Fruit fly (Drosophila melanogaster) whole organism, embryonic: ENCODE results near the gene CG34453.

ENCODE experiments used
- Atf6 ChIP-seq: fragments of 200-800 bp; sonication (Bioruptor generic); IDR thresholded peaks from 2 replicates; pipeline ENCODE4 v1.3.6; 2022; ENCODE audit warnings: missing biosample characterization, missing genetic modification characterization
- Awh ChIP-seq: fragments of 200-800 bp; sonication (Bioruptor generic); IDR thresholded peaks from 2 replicates; pipeline ENCODE4, ENCODE4 v1.3.6; 2022; ENCODE audit warnings: missing biosample characterization, missing genetic modification characterization
- CG10267 ChIP-seq: fragments of 200-800 bp; sonication (Bioruptor generic); optimal IDR thresholded peaks from 2 replicates; lab custom pipeline; 2018; ENCODE audit warnings: missing biosample characterization, mild to moderate bottlenecking, missing genetic modification characterization, moderate library complexity
- CG10654 ChIP-seq: fragments of 200-800 bp; sonication (Bioruptor generic); optimal IDR thresholded peaks from 2 replicates; lab custom pipeline; 2016; ENCODE audit warnings: missing biosample characterization, missing genetic modification characterization
- CG15073 ChIP-seq: fragments of 200-800 bp; sonication (Bioruptor generic); optimal IDR thresholded peaks from 2 replicates; lab custom pipeline; 2016; ENCODE audit warnings: missing biosample characterization, missing genetic modification characterization
- CG17802 ChIP-seq: fragments of 200-800 bp; sonication (Bioruptor generic); optimal IDR thresholded peaks from 2 replicates; lab custom pipeline; 2018; ENCODE audit warnings: missing biosample characterization, mild to moderate bottlenecking, missing genetic modification characterization, moderate library complexity
- CG18476 ChIP-seq: fragments of 200-800 bp; sonication (Bioruptor generic); optimal IDR thresholded peaks from 2 replicates; lab custom pipeline; 2016; ENCODE audit warnings: missing biosample characterization, mild to moderate bottlenecking, missing genetic modification characterization
- CG2129 ChIP-seq: fragments of 200-800 bp; sonication (Bioruptor generic); IDR thresholded peaks from 2 replicates; pipeline ENCODE4 v1.3.6; 2022; ENCODE audit warnings: missing biosample characterization, missing genetic modification characterization; ENCODE audit not compliant: partially characterized antibody
- CG30403 ChIP-seq: fragments of 200-800 bp; sonication (Bioruptor generic); optimal IDR thresholded peaks from 3 replicates; lab custom pipeline; 2016; ENCODE audit warnings: missing biosample characterization, missing genetic modification characterization
- CG31224 ChIP-seq: fragments of 200-800 bp; sonication (Bioruptor generic); IDR thresholded peaks from 2 replicates; pipeline ENCODE4 v1.3.6; 2022; ENCODE audit warnings: missing biosample characterization, missing genetic modification characterization
- CG4854 ChIP-seq: fragments of 200-800 bp; sonication (Bioruptor generic); optimal IDR thresholded peaks from 2 replicates; lab custom pipeline; 2016; ENCODE audit warnings: missing biosample characterization, missing genetic modification characterization, inconsistent platforms
- CG6813 ChIP-seq: fragments of 200-800 bp; sonication (Bioruptor generic); optimal IDR thresholded peaks from 2 replicates; lab custom pipeline; 2017; ENCODE audit warnings: missing biosample characterization, missing genetic modification characterization, mild to moderate bottlenecking, moderate library complexity, missing genetic modification reagents
- CG7271 ChIP-seq: fragments of 200-800 bp; sonication (Bioruptor generic); optimal IDR thresholded peaks from 2 replicates; lab custom pipeline; 2018; ENCODE audit warnings: missing biosample characterization, mild to moderate bottlenecking, missing genetic modification characterization, moderate library complexity
- CG7357 ChIP-seq: fragments of 200-800 bp; sonication (Bioruptor generic); IDR thresholded peaks from 3 replicates; pipeline ENCODE4 v1.3.6; 2022; ENCODE audit warnings: missing biosample characterization, missing genetic modification characterization
- CG8089 ChIP-seq: fragments of 200-800 bp; sonication (Bioruptor generic); optimal IDR thresholded peaks from 3 replicates; lab custom pipeline; 2016; ENCODE audit warnings: missing biosample characterization, missing genetic modification characterization
- CG8359 ChIP-seq: fragments of 200-800 bp; sonication (Bioruptor generic); optimal IDR thresholded peaks from 2 replicates; lab custom pipeline; 2017; ENCODE audit warnings: missing biosample characterization, mild to moderate bottlenecking, missing genetic modification characterization, borderline replicate concordance
- Dip3 ChIP-seq: fragments of 200-800 bp; sonication (Bioruptor generic); optimal IDR thresholded peaks from 3 replicates; lab custom pipeline; 2016; ENCODE audit warnings: missing biosample characterization, missing genetic modification characterization
- Dll ChIP-seq: fragments of 200-800 bp; sonication (Bioruptor generic); IDR thresholded peaks from 4 replicates; pipeline ENCODE4 v1.3.6; 2022; ENCODE audit warnings: missing biosample characterization, missing genetic modification characterization; ENCODE audit not compliant: partially characterized antibody
- Dp ChIP-seq: fragments of 200-800 bp; sonication (Bioruptor generic); optimal IDR thresholded peaks from 2 replicates; lab custom pipeline; 2018; ENCODE audit warnings: missing biosample characterization, mild to moderate bottlenecking, missing genetic modification characterization, moderate library complexity
- Ets65A ChIP-seq: fragments of 200-800 bp; sonication (Bioruptor generic); peaks from one replicate; lab custom pipeline; 2016; ENCODE audit warnings: missing biosample characterization, missing genetic modification characterization
- Hr39 ChIP-seq: fragments of >200 bp; optimal IDR thresholded peaks from 2 replicates; lab custom pipeline; 2017
- Hr51 ChIP-seq, 2 experiments: fragments of 200-800 bp; sonication (Bioruptor generic); optimal IDR thresholded peaks; 2 replicates in 1 of 2; 3 replicates in 1 of 2; lab custom pipeline; 2016 to 2018; ENCODE audit warnings: missing biosample characterization in 2 of 2, missing genetic modification characterization in 2 of 2, mild to moderate bottlenecking in 1 of 2, moderate library complexity in 1 of 2
- Hsf ChIP-seq: fragments of 200-800 bp; sonication (Bioruptor generic); optimal IDR thresholded peaks from 3 replicates; lab custom pipeline; 2016; ENCODE audit warnings: missing biosample characterization, missing genetic modification characterization
- Med ChIP-seq: fragments of 200-800 bp; sonication (Bioruptor generic); peaks from one replicate; lab custom pipeline; 2016; ENCODE audit warnings: missing biosample characterization, missing genetic modification characterization, mild to moderate bottlenecking, inconsistent platforms, moderate library complexity
- PHDP ChIP-seq: fragments of 200-800 bp; sonication (Bioruptor generic); optimal IDR thresholded peaks from 3 replicates; lab custom pipeline; 2018; ENCODE audit warnings: missing biosample characterization, mild to moderate bottlenecking, missing genetic modification characterization, moderate library complexity
- Ssrp ChIP-seq: fragments of 200-800 bp; sonication (Bioruptor generic); optimal IDR thresholded peaks from 2 replicates; lab custom pipeline; 2018; ENCODE audit warnings: missing biosample characterization, mild to moderate bottlenecking, missing genetic modification characterization, moderate library complexity
- Taf1 ChIP-seq: fragments of 200-800 bp; sonication (Bioruptor generic); IDR thresholded peaks from 2 replicates; pipeline ENCODE4 v1.3.6; 2022; ENCODE audit warnings: missing biosample characterization, missing genetic modification characterization
- Trl ChIP-seq, 3 experiments: fragments of >200 bp in 2 of 3; fragments of 200-800 bp in 1 of 3; sonication (Bioruptor generic) in 1 of 3; optimal IDR thresholded peaks; 2 replicates in 1 of 3; 3 replicates in 2 of 3; lab custom pipeline; 2016 to 2017; ENCODE audit warnings: missing biosample characterization in 1 of 3, missing genetic modification characterization in 1 of 3
- az2 ChIP-seq: fragments of 200-800 bp; sonication (Bioruptor generic); optimal IDR thresholded peaks from 3 replicates; lab custom pipeline; 2016; ENCODE audit warnings: missing biosample characterization, missing genetic modification characterization
- dpn ChIP-seq, 2 experiments: fragments of 200-800 bp; sonication (Bioruptor generic); optimal IDR thresholded peaks; 3 replicates each; lab custom pipeline; 2016; ENCODE audit warnings: missing biosample characterization in 2 of 2, missing genetic modification characterization in 2 of 2
- dysf ChIP-seq: fragments of 200-800 bp; sonication (Bioruptor generic); IDR thresholded peaks from 3 replicates; pipeline ENCODE4 v1.3.6; 2022; ENCODE audit warnings: missing biosample characterization, missing genetic modification characterization
- gfzf ChIP-seq: fragments of 200-800 bp; sonication (Bioruptor generic); optimal IDR thresholded peaks from 2 replicates; lab custom pipeline; 2016; ENCODE audit warnings: missing biosample characterization, mild to moderate bottlenecking, missing genetic modification characterization, moderate library complexity
- lola ChIP-seq, 3 experiments: fragments of >200 bp in 2 of 3; fragments of 200-800 bp in 1 of 3; sonication (Bioruptor generic) in 1 of 3; optimal IDR thresholded peaks; 2 replicates each; lab custom pipeline; 2017 to 2019; ENCODE audit warnings: missing biosample characterization in 3 of 3, missing genetic modification characterization in 3 of 3, mild to moderate bottlenecking in 1 of 3, moderate library complexity in 1 of 3
- mam ChIP-seq: fragments of 200-800 bp; sonication (Bioruptor generic); optimal IDR thresholded peaks from 3 replicates; lab custom pipeline; 2016; ENCODE audit warnings: missing biosample characterization, missing genetic modification characterization
- nau ChIP-seq: fragments of 200-800 bp; sonication (Bioruptor generic); optimal IDR thresholded peaks from 3 replicates; lab custom pipeline; 2017; ENCODE audit warnings: missing biosample characterization, mild to moderate bottlenecking, missing genetic modification characterization, missing genetic modification reagents
- pho ChIP-seq: fragments of 200-800 bp; sonication (Bioruptor generic); optimal IDR thresholded peaks from 2 replicates; lab custom pipeline; 2016; ENCODE audit warnings: missing biosample characterization, missing genetic modification characterization
- phol ChIP-seq: fragments of 200-800 bp; sonication (Bioruptor generic); optimal IDR thresholded peaks from 3 replicates; lab custom pipeline; 2018; ENCODE audit warnings: missing biosample characterization, mild to moderate bottlenecking, missing genetic modification characterization, moderate library complexity
- psq ChIP-seq: fragments of 200-800 bp; sonication (Bioruptor generic); optimal IDR thresholded peaks from 2 replicates; lab custom pipeline; 2017; ENCODE audit warnings: missing biosample characterization, missing genetic modification characterization
- shn ChIP-seq: fragments of 200-800 bp; sonication (Bioruptor generic); optimal IDR thresholded peaks from 3 replicates; lab custom pipeline; 2016; ENCODE audit warnings: missing biosample characterization, missing genetic modification characterization
- slou ChIP-seq: fragments of 200-800 bp; sonication (Bioruptor generic); optimal IDR thresholded peaks from 3 replicates; lab custom pipeline; 2016; ENCODE audit warnings: missing biosample characterization, missing genetic modification characterization
- slp2 ChIP-seq: fragments of 200-800 bp; sonication (Bioruptor generic); optimal IDR thresholded peaks from 2 replicates; lab custom pipeline; 2016; ENCODE audit warnings: missing biosample characterization, missing genetic modification characterization
- stwl ChIP-seq: fragments of 200-800 bp; sonication (Bioruptor generic); optimal IDR thresholded peaks from 3 replicates; lab custom pipeline; 2018; ENCODE audit warnings: missing biosample characterization, mild to moderate bottlenecking, missing genetic modification characterization, moderate library complexity
- sug ChIP-seq: fragments of 200-800 bp; optimal IDR thresholded peaks from 2 replicates; lab custom pipeline; 2019; ENCODE audit warnings: missing biosample characterization, mild to moderate bottlenecking, missing genetic modification characterization, moderate library complexity
- toy ChIP-seq: fragments of 200-800 bp; sonication (Bioruptor generic); IDR thresholded peaks from 2 replicates; pipeline ENCODE4 v1.3.6; 2022; ENCODE audit warnings: missing biosample characterization, missing genetic modification characterization
- wdn ChIP-seq: fragments of 200-800 bp; sonication (Bioruptor generic); IDR thresholded peaks from 2 replicates; pipeline ENCODE4 v1.3.6; 2022; ENCODE audit warnings: missing biosample characterization, missing genetic modification characterization

CG34453 gene

dm6 chr3L:264378-265151 is 31.4 kb upstream of the CG34453 start, which contains the start of the genes Tudor-SN and mRpL17 (continued):
- TF ChIP-seq PHDP (tag; lab: Kevin White, UChicago) (no peak), dysf (GFP tag; lab: Robert Waterston, UW) (no peak), CG7357 (GFP tag; lab: Robert Waterston, UW) (no peak), Awh (GFP tag; lab: Robert Waterston, UW) (no peak), gfzf (no peak), CG8089 (GFP tag; lab: Kevin White, UChicago) (no peak), Hr39 (lab: Kevin White, UChicago) (no peak), CG4854 (GFP tag; lab: Kevin White, UChicago) (peak; percentile 12), CG15073 (no peak), slp2 (no peak), Trl (optimal IDR thresholded peaks at IDR 0.05; lab: Kevin White, UChicago) (no peak), Trl (GFP tag; optimal IDR thresholded peaks at IDR 0.05; lab: Kevin White, UChicago) (peak; percentile 14), CG30403 (GFP tag; lab: Kevin White, UChicago) (peak; percentile 69), nau (GFP tag; lab: Kevin White, UChicago) (no peak), Hr51 (GFP tag; optimal IDR thresholded peaks at IDR 0.05; lab: Kevin White, UChicago) (peak in 1 of 2 experiments; percentile 25), Atf6 (GFP tag; lab: Robert Waterston, UW) (0 out of 2 replicates have a peak, but pooled peaks have one; percentile 42), CG6813 (GFP tag; lab: Kevin White, UChicago) (no peak), CG18476 (no peak), Taf1 (GFP tag; lab: Robert Waterston, UW) (no peak), CG2129 (GFP tag; lab: Robert Waterston, UW) (peak; percentile 73), CG8359 (GFP tag; lab: Kevin White, UChicago) (no peak), wdn (GFP tag; lab: Robert Waterston, UW) (no peak), Med (GFP tag; lab: Kevin White, UChicago) (peak; percentile 62), shn (GFP tag; lab: Kevin White, UChicago) (no peak), Ets65A (GFP tag; lab: Kevin White, UChicago) (peak; percentile 83), toy (GFP tag; lab: Robert Waterston, UW) (no peak), CG31224 (GFP tag; lab: Robert Waterston, UW) (no peak), phol (peak; percentile 67), slou (GFP tag; lab: Kevin White, UChicago) (peak; percentile 9), Dip3 (GFP tag; lab: Kevin White, UChicago) (peak; percentile 39), CG10267 (tag; lab: Kevin White, UChicago) (peak; percentile 74), az2 (GFP tag; lab: Kevin White, UChicago) (peak; percentile 11), sug (tag; lab: Kevin White, UChicago) (peak; percentile 41), Dp (peak; percentile 53), Dll (GFP tag; lab: Robert Waterston, UW) (peak; percentile 96), dpn (GFP tag; optimal IDR thresholded peaks at IDR 0.05; lab: Kevin White, UChicago) (peak; percentile 7 to 37), stwl (tag; lab: Kevin White, UChicago) (peak; percentile 27), lola (GFP tag; optimal IDR thresholded peaks at IDR 0.05; lab: Kevin White, UChicago) (peak in 1 of 3 experiments; percentile 55), mam (GFP tag; lab: Kevin White, UChicago) (peak; percentile 47), psq (peak; percentile 2), CG17802 (no peak), Hsf (GFP tag; lab: Kevin White, UChicago) (peak; percentile 16), CG10654 (GFP tag; lab: Kevin White, UChicago) (peak; percentile 15), pho (GFP tag; lab: Kevin White, UChicago) (no peak), Ssrp (tag; lab: Kevin White, UChicago) (peak; percentile 8), CG7271 (tag; lab: Kevin White, UChicago) (no peak)
